Worm (Caenorhabditis elegans) whole organism, mixed stage, embryonic: Measurements from ENCODE around the gene Y38E10A.35.

ENCODE experiments used
- bed-3 ChIP-seq: fragments of 200-800 bp; sonication (Bioruptor generic); optimal IDR thresholded peaks from 3 replicates; lab custom pipeline; 2018; ENCODE audit warnings: mild to moderate bottlenecking, missing genetic modification characterization, moderate library complexity, missing compliant biosample characterization
- nhr-28 ChIP-seq: fragments of 150-350 bp; optimal IDR thresholded peaks from 2 replicates; lab custom pipeline; 2014; ENCODE audit warnings: missing biosample characterization, missing genetic modification characterization

ce11 chrII:12549613-12550012 is 23.0 kb downstream of the Y38E10A.35 start:
- TF ChIP-seq bed-3 (GFP tag; lab: Kevin White, UChicago) (no peak), nhr-28 (tag; lab: Kevin White, UChicago) (no peak)
